Fruit fly (Drosophila melanogaster) Kc167 (cell line): Measurements from ENCODE around the gene mthl10.

Source experiments
- Myc ChIP-seq: fragments of >200 bp; optimal IDR thresholded peaks from 2 replicates; lab custom pipeline; 2017; ENCODE audit warnings: missing external identifiers
- Sin3A ChIP-seq: fragments of >200 bp; optimal IDR thresholded peaks from 2 replicates; lab custom pipeline; 2018; ENCODE audit warnings: missing external identifiers
- insv ChIP-seq: fragments of >200 bp; optimal IDR thresholded peaks from 3 replicates; lab custom pipeline; 2018; ENCODE audit warnings: missing external identifiers
- psq ChIP-seq: fragments of >200 bp; optimal IDR thresholded peaks from 2 replicates; lab custom pipeline; 2017; ENCODE audit warnings: missing external identifiers
- ttk ChIP-seq: sonication (Bioruptor generic); optimal IDR thresholded peaks from 2 replicates; lab custom pipeline; 2017; ENCODE audit warnings: missing external identifiers

- TF ChIP-seq psq (no peak), Sin3A (lab: Kevin White, UChicago) (no peak), ttk (lab: Kevin White, UChicago) (no peak), insv (no peak), Myc (lab: Kevin White, UChicago) (no peak)
Measured at dm6 chr3L:337148-337547, 5.6 kb downstream of the mthl10 start.
